Worm (Caenorhabditis elegans) whole organism, early embryonic: Measurements from ENCODE around the gene wapl-1.

Experiments
- B0310.2 ChIP-seq: sonication (generic microtip); optimal IDR thresholded peaks from 2 replicates; lab custom pipeline; 2016; ENCODE audit warnings: mild to moderate bottlenecking, missing genetic modification characterization, missing compliant biosample characterization
- F13C5.2 ChIP-seq: sonication (generic microtip); optimal IDR thresholded peaks from 2 replicates; lab custom pipeline; 2017; ENCODE audit warnings: mild to moderate bottlenecking, missing genetic modification characterization, inconsistent platforms, missing compliant biosample characterization
- aly-1 ChIP-seq: sonication (generic microtip); optimal IDR thresholded peaks from 2 replicates; lab custom pipeline; 2016; ENCODE audit warnings: missing genetic modification characterization, missing compliant biosample characterization
- ama-1 ChIP-seq: fragments of 150-350 bp; optimal IDR thresholded peaks from 2 replicates; lab custom pipeline; 2014
- ceh-13 ChIP-seq: fragments of 200-800 bp; sonication (Bioruptor generic); optimal IDR thresholded peaks from 2 replicates; lab custom pipeline; 2018; ENCODE audit warnings: mild to moderate bottlenecking, missing genetic modification characterization, missing compliant biosample characterization
- ceh-36 ChIP-seq: sonication (generic microtip); optimal IDR thresholded peaks from 2 replicates; lab custom pipeline; 2016; ENCODE audit warnings: missing genetic modification characterization, inconsistent platforms, missing compliant biosample characterization
- ets-7 ChIP-seq: sonication (generic microtip); optimal IDR thresholded peaks from 2 replicates; lab custom pipeline; 2016; ENCODE audit warnings: missing genotype, missing genetic modification characterization, missing compliant biosample characterization
- flt-1 ChIP-seq: fragments of 200-800 bp; sonication (Bioruptor generic); IDR thresholded peaks from 2 replicates; pipeline ENCODE4 v1.3.6; 2022; ENCODE audit warnings: missing genetic modification characterization, missing compliant biosample characterization
- hmbx-1 ChIP-seq: sonication (generic microtip); optimal IDR thresholded peaks from 2 replicates; lab custom pipeline; 2016; ENCODE audit warnings: mild to moderate bottlenecking, missing genetic modification characterization, missing compliant biosample characterization
- hmg-4 ChIP-seq: fragments of 200-800 bp; sonication (Bioruptor generic); optimal IDR thresholded peaks from 2 replicates; lab custom pipeline; 2018; ENCODE audit warnings: mild to moderate bottlenecking, missing genetic modification characterization, missing compliant biosample characterization
- hnd-1 ChIP-seq: sonication (generic microtip); optimal IDR thresholded peaks from 2 replicates; lab custom pipeline; 2016; ENCODE audit warnings: missing genetic modification characterization, missing compliant biosample characterization
- pes-1 ChIP-seq: fragments of 200-800 bp; sonication (Bioruptor generic); IDR thresholded peaks from 2 replicates; pipeline ENCODE4 v1.3.6; 2022; ENCODE audit warnings: missing genetic modification reagents, missing genetic modification characterization, missing compliant biosample characterization
- scrt-1 ChIP-seq: fragments of 200-800 bp; sonication (Bioruptor generic); IDR thresholded peaks from 2 replicates; pipeline ENCODE4 v1.3.6; 2022; ENCODE audit warnings: missing genetic modification characterization, missing compliant biosample characterization
- sea-1 ChIP-seq: fragments of 200-800 bp; sonication (Bioruptor generic); conservative IDR thresholded peaks from 2 replicates; pipeline ENCODE4 v1.3.6; 2022; ENCODE audit warnings: missing genetic modification characterization, missing compliant biosample characterization
- tbx-11 ChIP-seq: fragments of 200-800 bp; sonication (Bioruptor generic); IDR thresholded peaks from 2 replicates; pipeline ENCODE4 v1.3.6; 2022; ENCODE audit warnings: missing genetic modification characterization, missing compliant biosample characterization
- tbx-37 ChIP-seq: fragments of 200-800 bp; sonication (Bioruptor generic); conservative IDR thresholded peaks from 2 replicates; pipeline ENCODE4 v1.3.6; 2022; ENCODE audit warnings: missing genetic modification reagents, missing genetic modification characterization, missing compliant biosample characterization
- tra-4 ChIP-seq: sonication (generic microtip); optimal IDR thresholded peaks from 2 replicates; lab custom pipeline; 2017; ENCODE audit warnings: missing genetic modification characterization, missing compliant biosample characterization

The wapl-1 gene

DNA sequence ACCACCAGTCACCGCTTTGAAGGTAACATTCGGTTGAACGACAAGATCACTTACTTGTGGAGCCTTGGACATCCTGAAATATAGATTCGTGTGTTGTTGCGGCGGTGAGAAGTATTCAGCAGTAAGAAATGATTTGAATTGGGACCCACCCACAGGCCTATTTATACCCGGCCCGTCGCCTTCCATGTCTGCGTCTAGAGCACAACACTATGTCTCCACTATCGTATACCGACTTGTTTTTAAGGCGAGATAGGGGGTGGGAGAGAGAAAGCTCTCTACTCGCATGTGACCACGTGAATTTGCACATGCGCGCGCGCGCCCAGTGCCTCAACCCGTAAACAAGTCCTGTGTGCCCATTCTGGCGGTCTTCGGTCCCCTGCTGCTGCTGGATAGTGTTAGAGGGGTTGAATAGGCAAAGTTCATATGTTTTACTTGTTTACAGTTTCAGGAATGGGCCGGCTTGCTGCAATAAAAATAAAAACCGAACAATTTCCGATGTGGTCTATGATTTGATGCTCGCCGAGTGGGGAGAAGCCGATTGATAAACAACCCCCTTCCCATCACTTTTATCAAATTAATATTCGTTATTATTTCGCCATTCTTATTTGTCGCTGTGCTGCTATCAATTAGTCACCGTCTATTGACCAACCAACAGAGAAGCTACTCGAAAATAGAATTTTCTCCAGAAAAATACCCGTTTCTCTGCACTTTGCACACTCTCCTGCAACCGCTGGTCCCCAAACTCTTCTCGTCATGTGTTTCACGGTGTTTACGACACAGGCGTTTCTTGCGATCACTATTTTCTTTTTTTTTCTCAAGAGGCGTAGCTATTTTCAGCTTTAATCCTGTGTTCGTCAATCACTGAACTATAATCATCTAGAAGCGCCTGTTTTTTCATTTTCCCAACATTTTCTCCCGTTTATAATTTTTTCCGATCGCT lies 24.5 kb upstream of the wapl-1 start:
- TF ChIP-seq tbx-11 (no peak), ama-1 (lab: Kevin White, UChicago) (no peak), F13C5.2 (no peak), B0310.2 (tag; lab: Kevin White, UChicago) (no peak), ceh-13 (GFP tag; lab: Kevin White, UChicago) (no peak), hmbx-1 (tag; lab: Kevin White, UChicago) (no peak), scrt-1 (GFP tag; lab: Robert Waterston, UW) (no peak), ceh-36 (tag; lab: Kevin White, UChicago) (no peak), tbx-37 (GFP tag; lab: Robert Waterston, UW) (no peak), pes-1 (GFP tag; lab: Robert Waterston, UW) (no peak), aly-1 (tag; lab: Kevin White, UChicago) (no peak), ets-7 (tag; lab: Kevin White, UChicago) (no peak)

DNA sequence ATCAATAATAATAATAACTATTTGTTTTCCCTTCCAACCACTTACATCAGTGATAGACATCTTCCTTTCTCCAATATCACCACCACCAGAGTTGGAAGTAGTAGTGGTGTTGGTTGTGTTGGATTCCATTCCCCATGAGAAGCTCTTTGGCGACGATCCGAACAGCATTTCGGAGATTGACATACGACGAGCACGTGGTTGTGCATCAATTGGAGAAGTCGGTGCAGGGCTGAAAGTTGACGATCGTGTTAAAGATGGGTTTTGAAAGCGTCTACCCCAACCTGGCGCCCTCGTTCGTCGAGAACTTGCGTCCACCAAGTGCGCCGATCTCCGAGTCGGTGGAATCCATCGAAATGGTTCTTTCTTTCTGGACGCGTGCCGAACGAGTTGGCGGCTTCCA lies 23.5 kb upstream of the wapl-1 start:
- no peak for TF ChIP-seq ceh-13 (GFP tag; lab: Kevin White, UChicago)
- no peak for TF ChIP-seq ama-1 (lab: Kevin White, UChicago)
- TF ChIP-seq sea-1 (GFP tag; lab: Robert Waterston, UW), result no peak
- TF ChIP-seq ets-7 (tag; lab: Kevin White, UChicago), result no peak
- no peak for TF ChIP-seq tra-4
- no peak for TF ChIP-seq flt-1 (GFP tag; lab: Robert Waterston, UW)
- TF ChIP-seq aly-1 (tag; lab: Kevin White, UChicago), result no peak
- TF ChIP-seq ceh-36 (tag; lab: Kevin White, UChicago), result no peak

DNA sequence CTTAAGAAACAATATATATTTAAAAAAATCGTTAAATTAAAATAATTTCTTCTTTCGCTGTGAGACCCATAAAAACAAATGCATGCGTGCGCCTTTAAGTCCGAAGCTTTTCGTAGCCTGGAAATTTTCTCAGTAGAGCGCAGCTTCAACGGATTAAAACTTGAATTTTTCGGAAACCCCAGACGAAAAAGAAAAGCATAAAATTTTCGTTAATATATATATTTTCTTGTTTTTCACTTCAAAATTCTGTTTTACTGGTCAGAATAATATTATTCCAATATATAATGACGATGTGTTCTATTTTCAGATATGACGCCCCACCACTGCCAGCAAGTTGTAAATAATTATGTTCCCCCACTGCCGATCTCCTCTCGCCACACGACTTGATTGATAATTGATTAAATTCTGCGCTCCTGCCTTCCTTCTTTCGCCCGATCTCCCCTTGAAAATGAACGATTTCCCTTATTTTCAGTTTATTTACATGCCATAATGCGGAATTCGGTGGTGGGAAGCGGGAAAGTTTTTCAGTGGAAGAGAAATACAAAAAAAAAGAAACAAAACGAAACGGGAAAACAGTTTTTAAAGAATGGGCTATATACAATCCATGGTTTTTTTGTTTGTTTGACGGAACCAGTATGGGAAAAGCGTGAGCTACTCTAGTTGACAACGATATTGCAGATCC lies 22.6 kb upstream of the wapl-1 start:
- TF ChIP-seq tra-4 (no peak), sea-1 (GFP tag; lab: Robert Waterston, UW) (no peak), pes-1 (GFP tag; lab: Robert Waterston, UW) (no peak), scrt-1 (GFP tag; lab: Robert Waterston, UW) (no peak), hmbx-1 (tag; lab: Kevin White, UChicago) (no peak), flt-1 (GFP tag; lab: Robert Waterston, UW) (no peak), aly-1 (tag; lab: Kevin White, UChicago) (no peak), ets-7 (tag; lab: Kevin White, UChicago) (no peak), ceh-36 (tag; lab: Kevin White, UChicago) (no peak), hnd-1 (no peak), tbx-11 (no peak), ama-1 (lab: Kevin White, UChicago) (no peak), hmg-4 (no peak), tbx-37 (GFP tag; lab: Robert Waterston, UW) (no peak), B0310.2 (tag; lab: Kevin White, UChicago) (no peak), ceh-13 (GFP tag; lab: Kevin White, UChicago) (no peak), F13C5.2 (no peak)

DNA sequence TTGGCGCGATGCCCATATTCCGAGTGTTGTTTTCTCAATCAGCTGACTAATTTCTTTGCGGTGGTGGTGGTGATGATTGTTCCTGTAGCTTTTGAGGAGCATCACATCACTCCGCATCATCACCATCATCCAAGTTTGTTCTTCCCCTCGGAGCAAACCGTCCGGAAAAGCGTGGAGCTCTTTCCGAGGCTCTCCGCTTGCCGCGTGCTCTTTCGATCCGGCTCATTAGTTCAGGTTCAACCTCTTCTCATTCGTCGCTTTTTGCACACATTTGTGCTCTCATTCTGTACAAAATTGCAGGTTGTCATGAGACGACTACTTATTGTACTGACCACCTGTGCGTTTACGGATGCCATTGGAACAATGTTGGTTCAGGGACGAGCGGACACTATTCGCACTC lies 19.6 kb upstream of the wapl-1 start, which contains the start of gene M01H9.5:
M01H9.5 (plus strand) TSS at position 301 of the 400 bp plus-strand sequence.
- TF ChIP-seq aly-1 (tag; lab: Kevin White, UChicago) (no peak), ceh-13 (GFP tag; lab: Kevin White, UChicago) (no peak), pes-1 (GFP tag; lab: Robert Waterston, UW) (no peak), hmg-4 (no peak), flt-1 (GFP tag; lab: Robert Waterston, UW) (no peak), tbx-11 (no peak), hnd-1 (no peak)

DNA sequence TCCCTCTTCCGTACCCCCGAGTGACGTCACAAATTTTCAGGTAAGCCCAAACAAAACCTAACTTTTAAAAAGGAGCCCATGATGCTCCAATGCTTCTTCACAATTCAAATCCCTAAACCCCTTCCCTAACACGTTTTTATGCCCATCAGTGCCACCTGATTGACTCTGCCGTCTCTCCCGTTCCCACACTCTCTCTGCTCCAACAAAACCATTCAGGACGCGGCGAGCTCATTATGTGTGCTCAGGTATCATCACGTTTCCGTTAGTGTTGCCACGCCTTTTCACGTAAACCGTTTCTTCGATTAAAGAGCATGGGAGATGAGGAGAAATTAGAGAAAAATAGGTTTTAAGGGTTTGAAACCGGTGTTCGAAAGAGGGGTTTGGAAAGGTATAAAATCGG lies 17.6 kb upstream of the wapl-1 start, which contains the start of gene M01H9.2:
M01H9.2 (minus strand) TSS at position 101 of the 400 bp plus-strand sequence.
- TF ChIP-seq aly-1 (tag; lab: Kevin White, UChicago), result no peak
- no peak for TF ChIP-seq tbx-11
- TF ChIP-seq F13C5.2, result no peak
- no peak for TF ChIP-seq B0310.2 (tag; lab: Kevin White, UChicago)
- no peak for TF ChIP-seq flt-1 (GFP tag; lab: Robert Waterston, UW)
- TF ChIP-seq pes-1 (GFP tag; lab: Robert Waterston, UW), result no peak
- TF ChIP-seq ama-1 (lab: Kevin White, UChicago), result no peak
- no peak for TF ChIP-seq tra-4
- TF ChIP-seq tbx-37 (GFP tag; lab: Robert Waterston, UW), result no peak
- no peak for TF ChIP-seq hnd-1
- no peak for TF ChIP-seq ets-7 (tag; lab: Kevin White, UChicago)
- TF ChIP-seq hmg-4, result no peak
- no peak for TF ChIP-seq ceh-36 (tag; lab: Kevin White, UChicago)

DNA sequence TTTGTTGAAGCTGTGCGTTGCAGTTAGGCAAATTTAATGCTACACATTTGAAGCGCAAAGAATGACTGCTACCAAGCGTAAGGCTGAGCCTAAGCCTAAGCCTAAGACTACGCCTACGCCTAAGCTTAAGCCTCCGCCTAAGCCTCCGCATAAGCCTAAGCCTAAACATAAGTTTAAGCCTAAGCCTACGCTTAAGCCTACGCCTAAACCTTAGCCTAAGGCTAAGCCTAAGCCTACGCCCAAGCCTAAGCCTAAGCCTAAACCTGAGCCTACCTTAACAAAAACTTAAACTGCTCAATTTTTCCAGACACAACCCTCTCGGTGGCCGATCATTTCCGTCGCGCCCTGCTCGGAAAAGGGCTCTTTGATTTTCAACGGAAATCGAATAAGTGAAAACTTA lies 13.8 kb upstream of the wapl-1 start:
- no peak for TF ChIP-seq F13C5.2
- no peak for TF ChIP-seq ceh-13 (GFP tag; lab: Kevin White, UChicago)
- no peak for TF ChIP-seq ets-7 (tag; lab: Kevin White, UChicago)
- no peak for TF ChIP-seq pes-1 (GFP tag; lab: Robert Waterston, UW)
- TF ChIP-seq hnd-1, result no peak
- no peak for TF ChIP-seq scrt-1 (GFP tag; lab: Robert Waterston, UW)
- TF ChIP-seq ceh-36 (tag; lab: Kevin White, UChicago), result peak; percentile 51

DNA sequence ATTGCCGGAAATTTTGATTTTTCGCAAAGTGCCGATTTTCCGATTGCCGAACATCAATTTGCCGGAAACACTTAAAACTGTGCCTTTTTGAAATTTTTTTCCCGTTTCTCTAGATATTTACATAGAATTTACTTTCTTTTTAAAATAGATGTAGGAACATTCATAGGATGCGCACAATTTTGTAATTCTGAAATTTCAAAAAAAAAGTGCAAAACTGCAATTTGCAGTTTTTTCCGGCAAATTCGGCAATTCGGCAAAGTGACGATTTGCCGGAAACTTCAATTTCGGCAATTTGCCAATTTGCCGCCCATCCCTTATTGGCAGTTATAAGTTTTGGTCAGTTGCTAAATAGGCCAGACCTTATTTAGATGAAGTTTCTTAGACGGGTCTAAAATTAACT lies 11.1 kb upstream of the wapl-1 start:
- no peak for TF ChIP-seq hmbx-1 (tag; lab: Kevin White, UChicago)
